Worm (Caenorhabditis elegans) whole organism, late embryonic: Measurements from ENCODE around the gene Y44A6C.2.

Experiments used
- ceh-45 ChIP-seq: fragments of 200-800 bp; sonication (Bioruptor generic); IDR thresholded peaks from 2 replicates; pipeline ENCODE4 v1.3.6; 2022; ENCODE audit warnings: missing genetic modification reagents, missing genetic modification characterization, missing compliant biosample characterization
- hlh-6 ChIP-seq: sonication (generic microtip); optimal IDR thresholded peaks from 2 replicates; lab custom pipeline; 2016; ENCODE audit warnings: missing genotype, missing genetic modification characterization, missing compliant biosample characterization
- madf-2 ChIP-seq: sonication (generic microtip); optimal IDR thresholded peaks from 2 replicates; lab custom pipeline; 2017; ENCODE audit warnings: missing genetic modification characterization, missing compliant biosample characterization
- nhr-232 ChIP-seq: sonication (generic microtip); optimal IDR thresholded peaks from 2 replicates; lab custom pipeline; 2016; ENCODE audit warnings: missing genetic modification characterization, missing compliant biosample characterization
- pag-3 ChIP-seq: sonication (generic microtip); optimal IDR thresholded peaks from 2 replicates; lab custom pipeline; 2016; ENCODE audit warnings: missing compliant biosample characterization, missing genetic modification characterization, borderline replicate concordance
- pha-4 ChIP-seq: fragments of 150-350 bp; optimal IDR thresholded peaks from 2 replicates; lab custom pipeline; 2018; ENCODE audit warnings: missing biosample characterization, missing genetic modification reagents, missing genetic modification characterization
- pqm-1 ChIP-seq: sonication (generic microtip); optimal IDR thresholded peaks from 2 replicates; lab custom pipeline; 2016; ENCODE audit warnings: missing genetic modification characterization, missing compliant biosample characterization
- tbx-2 ChIP-seq: sonication (generic microtip); optimal IDR thresholded peaks from 2 replicates; lab custom pipeline; 2016; ENCODE audit warnings: missing genetic modification characterization, missing compliant biosample characterization

ce11 chrV:20731787-20732186 is 9.8 kb downstream of the Y44A6C.2 start, which contains the start of gene srxa-1:
- TF ChIP-seq madf-2 (no peak), pqm-1 (tag; lab: Kevin White, UChicago) (no peak), nhr-232 (tag; lab: Kevin White, UChicago) (no peak), hlh-6 (tag; lab: Kevin White, UChicago) (no peak), pha-4 (tag; lab: Kevin White, UChicago) (no peak), tbx-2 (tag; lab: Kevin White, UChicago) (no peak), pag-3 (tag; lab: Kevin White, UChicago) (no peak), ceh-45 (GFP tag; lab: Robert Waterston, UW) (no peak)
